Fruit fly (Drosophila melanogaster): Measurements from ENCODE around the gene Osbp.

DNA sequence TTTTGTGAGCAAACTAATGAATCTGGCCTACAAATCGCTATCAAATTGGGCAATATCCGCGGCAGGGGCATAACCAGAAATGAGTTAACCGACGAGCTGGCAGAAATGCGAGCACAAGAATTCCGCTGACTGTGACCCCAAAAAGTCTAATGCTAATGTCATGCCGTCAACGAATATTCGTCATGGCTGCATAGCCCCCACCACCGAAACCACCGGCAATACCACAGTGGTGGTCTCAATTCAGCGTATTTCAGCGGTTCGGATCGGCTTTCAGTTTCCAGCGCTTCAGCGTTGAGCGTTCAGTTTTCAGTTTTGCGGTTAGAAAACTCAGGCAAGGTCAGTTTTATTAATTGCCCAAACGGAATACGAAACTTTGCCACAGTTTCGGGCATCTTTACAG, 47.8 kb downstream of the Osbp start:
- TF ChIP-seq CG8478 (optimal IDR thresholded peaks at IDR 0.05), result no peak
- no peak for TF ChIP-seq pan (optimal IDR thresholded peaks at IDR 0.05)
- no peak for TF ChIP-seq usp (GFP tag; optimal IDR thresholded peaks at IDR 0.05)
